Fruit fly (Drosophila melanogaster): ENCODE data around the gene Rh6.

dm6 chr3R:15463172-15463571, 19.8 kb upstream of the Rh6 start:
- no peak for TF ChIP-seq Mnt (GFP tag; optimal IDR thresholded peaks at IDR 0.05)
- TF ChIP-seq pad (GFP tag; optimal IDR thresholded peaks at IDR 0.05) = no peak
